Fruit fly (Drosophila melanogaster) whole organism, prepupa: ENCODE data around the gene CG14963.

ENCODE experiments used
- Blimp-1 ChIP-seq: fragments of 200-800 bp; sonication (Bioruptor generic); optimal IDR thresholded peaks from 3 replicates; lab custom pipeline; 2017; ENCODE audit warnings: missing biosample characterization, missing genetic modification characterization, mild to moderate bottlenecking, moderate library complexity, missing genetic modification reagents
- Hr38 ChIP-seq: sonication (Bioruptor generic); optimal IDR thresholded peaks from 2 replicates; lab custom pipeline; 2016; ENCODE audit warnings: missing biosample characterization, missing genetic modification characterization
- Lpt ChIP-seq: fragments of 200-800 bp; sonication (Bioruptor generic); optimal IDR thresholded peaks from 3 replicates; lab custom pipeline; 2016; ENCODE audit warnings: missing biosample characterization, missing genetic modification characterization
- Smox ChIP-seq: fragments of 200-800 bp; sonication (Bioruptor generic); optimal IDR thresholded peaks from 3 replicates; lab custom pipeline; 2016; ENCODE audit warnings: missing biosample characterization, missing genetic modification characterization
- fd85E ChIP-seq: fragments of 200-800 bp; sonication (Bioruptor generic); optimal IDR thresholded peaks from 3 replicates; lab custom pipeline; 2016; ENCODE audit warnings: missing biosample characterization, missing genetic modification characterization
- ss ChIP-seq, 2 experiments: fragments of 200-800 bp; sonication (Bioruptor generic); optimal IDR thresholded peaks; 2 replicates in 1 of 2; 3 replicates in 1 of 2; lab custom pipeline; 2017 to 2018; ENCODE audit warnings: mild to moderate bottlenecking in 2 of 2, missing biosample characterization in 2 of 2, missing genetic modification characterization in 2 of 2, moderate library complexity in 1 of 2
- topi ChIP-seq: fragments of 200-800 bp; sonication (Bioruptor generic); optimal IDR thresholded peaks from 3 replicates; lab custom pipeline; 2016; ENCODE audit warnings: missing biosample characterization, missing genetic modification characterization

DNA sequence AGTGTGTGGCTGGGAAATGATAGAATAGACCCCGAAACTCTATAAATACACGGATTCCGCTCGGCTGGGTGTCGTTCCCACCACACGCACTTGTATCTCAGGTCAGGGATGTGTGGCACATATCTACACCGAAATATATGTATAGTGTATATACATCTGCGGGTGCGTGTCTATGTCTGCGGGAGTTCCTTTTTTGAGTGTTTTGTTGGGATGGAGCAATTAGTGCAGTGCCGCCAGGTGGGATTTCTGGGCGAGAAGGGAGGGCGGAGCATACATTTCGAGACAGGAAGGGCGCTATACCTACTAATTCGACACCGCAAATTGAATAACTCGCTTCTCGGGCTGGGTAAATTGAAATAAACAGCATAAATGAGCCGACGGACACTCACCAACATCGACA is 45.9 kb downstream of the CG14963 start:
- TF ChIP-seq Smox (no peak), Lpt (GFP tag; lab: Kevin White, UChicago) (no peak), ss (GFP tag; optimal IDR thresholded peaks at IDR 0.05; lab: Kevin White, UChicago) (peak in 1 of 2 experiments; percentile 10), Hr38 (GFP tag; lab: Kevin White, UChicago) (no peak), Blimp-1 (GFP tag; lab: Kevin White, UChicago) (no peak), fd85E (no peak), topi (GFP tag; lab: Kevin White, UChicago) (no peak)
